Worm (Caenorhabditis elegans) whole organism, young adult: ENCODE results near the gene pcn-1.

ENCODE experiments used
- F55B11.4 ChIP-seq: sonication (generic microtip); optimal IDR thresholded peaks from 2 replicates; lab custom pipeline; 2016; ENCODE audit warnings: missing compliant biosample characterization, missing genetic modification characterization, borderline replicate concordance; ENCODE audit not compliant: insufficient read depth
- ama-1 ChIP-seq, 3 experiments: fragments of 150-350 bp in 1 of 3; sonication (generic microtip) in 2 of 3; optimal IDR thresholded peaks; 2 replicates each; lab custom pipeline; 2014 to 2018; ENCODE audit warnings: missing biosample characterization in 2 of 3, missing genetic modification characterization in 2 of 3, missing genetic modification reagents in 2 of 3
- athp-1 ChIP-seq: sonication (generic microtip); optimal IDR thresholded peaks from 2 replicates; lab custom pipeline; 2017; ENCODE audit warnings: mild to moderate bottlenecking, missing genetic modification characterization, missing compliant biosample characterization
- attf-6 ChIP-seq: fragments of 200-800 bp; sonication (Bioruptor generic); IDR thresholded peaks from 2 replicates; pipeline ENCODE4 v1.3.6; 2022; ENCODE audit warnings: missing genetic modification reagents, missing genetic modification characterization, missing compliant biosample characterization
- ceh-79 ChIP-seq: sonication (generic microtip); optimal IDR thresholded peaks from 2 replicates; lab custom pipeline; 2017; ENCODE audit warnings: mild to moderate bottlenecking, missing genetic modification characterization, missing compliant biosample characterization
- nfya-1 ChIP-seq: sonication (generic microtip); optimal IDR thresholded peaks from 2 replicates; lab custom pipeline; 2017; ENCODE audit warnings: antibody characterized with exemption, missing compliant biosample characterization, missing genetic modification characterization, borderline replicate concordance; ENCODE audit not compliant: insufficient read depth
- somi-1 ChIP-seq: fragments of 200-800 bp; sonication (Bioruptor generic); optimal IDR thresholded peaks from 2 replicates; lab custom pipeline; 2018; ENCODE audit warnings: mild to moderate bottlenecking, missing genetic modification characterization, missing compliant biosample characterization
- tbx-9 ChIP-seq: sonication (generic microtip); optimal IDR thresholded peaks from 2 replicates; lab custom pipeline; 2016; ENCODE audit warnings: borderline replicate concordance, missing genetic modification characterization, inconsistent platforms, missing compliant biosample characterization

DNA sequence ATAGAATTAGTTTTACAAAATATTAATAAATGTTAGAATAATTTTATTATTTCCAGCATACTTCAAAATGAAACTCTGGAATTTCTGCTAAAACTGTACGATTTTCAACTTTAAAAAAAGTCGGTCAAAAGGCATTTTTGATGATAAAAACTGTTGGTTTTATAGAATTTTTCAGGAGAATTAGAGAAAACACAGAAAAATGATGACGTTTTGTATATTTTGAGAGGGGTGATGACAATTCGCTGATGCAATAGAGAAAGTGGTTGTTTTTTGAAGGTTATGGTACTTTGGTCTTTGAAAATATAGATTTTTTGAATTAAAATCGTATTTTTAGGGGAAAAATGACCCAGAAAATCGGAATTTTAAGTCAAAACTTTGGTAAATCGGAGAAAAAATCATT, 35.8 kb upstream of the pcn-1 start:
- TF ChIP-seq tbx-9 (no peak), ama-1 (optimal IDR thresholded peaks at IDR 0.05; lab: Kevin White, UChicago) (no peak), ama-1 (GFP tag; optimal IDR thresholded peaks at IDR 0.05; lab: Kevin White, UChicago) (no peak), ceh-79 (tag; lab: Kevin White, UChicago) (no peak), athp-1 (tag; lab: Kevin White, UChicago) (no peak), somi-1 (GFP tag; lab: Kevin White, UChicago) (no peak), F55B11.4 (tag; lab: Kevin White, UChicago) (no peak), attf-6 (no peak), nfya-1 (no peak)
